Worm (Caenorhabditis elegans): ENCODE measurements around the gene srw-145.

ce11 chrV:13957691-13958090 is 20.7 kb downstream of the srw-145 start:
- TF ChIP-seq B0019.2 (GFP tag; conservative IDR thresholded peaks at IDR 0.05), result no peak
- no peak for TF ChIP-seq madf-3 (GFP tag; IDR thresholded peaks at IDR 0.05)
- no peak for TF ChIP-seq nfya-1 (tag; optimal IDR thresholded peaks at IDR 0.05; ENCODE audit: borderline replicate concordance, insufficient read depth)
- no peak for TF ChIP-seq die-1 (tag; optimal IDR thresholded peaks at IDR 0.05)
- TF ChIP-seq egl-18 (GFP tag; IDR thresholded peaks at IDR 0.05), result no peak
- no peak for TF ChIP-seq rec-8 (tag; optimal IDR thresholded peaks at IDR 0.05)
- TF ChIP-seq lin-35 (GFP tag; optimal IDR thresholded peaks at IDR 0.05), result no peak
- no peak for TF ChIP-seq F49E8.2 (tag; optimal IDR thresholded peaks at IDR 0.05; ENCODE audit: insufficient read depth)
- no peak for TF ChIP-seq madf-8 (GFP tag; conservative IDR thresholded peaks at IDR 0.05)
